Fruit fly (Drosophila melanogaster) whole organism, prepupa: ENCODE results near the gene CG9184.

Source experiments
- Blimp-1 ChIP-seq: fragments of 200-800 bp; sonication (Bioruptor generic); optimal IDR thresholded peaks from 3 replicates; lab custom pipeline; 2017; ENCODE audit warnings: missing biosample characterization, missing genetic modification characterization, mild to moderate bottlenecking, moderate library complexity, missing genetic modification reagents
- CG11294 ChIP-seq: fragments of 200-800 bp; sonication (Bioruptor generic); IDR thresholded peaks from 2 replicates; pipeline ENCODE4 v1.3.6; 2022; ENCODE audit warnings: missing biosample characterization, missing genetic modification characterization
- CG15336 ChIP-seq: fragments of 200-800 bp; sonication (Bioruptor generic); IDR thresholded peaks from 2 replicates; pipeline ENCODE4 v1.3.6; 2022; ENCODE audit warnings: missing biosample characterization, missing genetic modification characterization
- CG6276 ChIP-seq: fragments of 200-800 bp; sonication (Bioruptor generic); optimal IDR thresholded peaks from 2 replicates; lab custom pipeline; 2017; ENCODE audit warnings: missing biosample characterization, mild to moderate bottlenecking, missing genetic modification characterization
- CG7368 ChIP-seq: fragments of 200-800 bp; sonication (Bioruptor generic); optimal IDR thresholded peaks from 3 replicates; lab custom pipeline; 2016; ENCODE audit warnings: missing biosample characterization, missing genetic modification characterization
- CG9139 ChIP-seq: fragments of 200-800 bp; sonication (Bioruptor generic); optimal IDR thresholded peaks from 3 replicates; lab custom pipeline; 2017; ENCODE audit warnings: missing biosample characterization, mild to moderate bottlenecking, missing genetic modification characterization
- Eip93F ChIP-seq: fragments of 200-800 bp; sonication (Bioruptor generic); optimal IDR thresholded peaks from 2 replicates; lab custom pipeline; 2016; ENCODE audit warnings: missing biosample characterization, mild to moderate bottlenecking, missing genetic modification characterization
- Gug ChIP-seq: fragments of 200-800 bp; sonication (Bioruptor generic); IDR thresholded peaks from 2 replicates; pipeline ENCODE4 v1.3.6; 2022; ENCODE audit warnings: missing biosample characterization, missing genetic modification characterization
- Smox ChIP-seq: fragments of 200-800 bp; sonication (Bioruptor generic); optimal IDR thresholded peaks from 3 replicates; lab custom pipeline; 2016; ENCODE audit warnings: missing biosample characterization, missing genetic modification characterization
- Sox102F ChIP-seq: fragments of 200-800 bp; sonication (Bioruptor generic); optimal IDR thresholded peaks from 2 replicates; lab custom pipeline; 2016; ENCODE audit warnings: missing biosample characterization, mild to moderate bottlenecking, missing genetic modification characterization
- Sox14 ChIP-seq: fragments of 200-800 bp; sonication (Bioruptor generic); optimal IDR thresholded peaks from 3 replicates; lab custom pipeline; 2016; ENCODE audit warnings: missing biosample characterization, missing genetic modification characterization
- acj6 ChIP-seq: fragments of 200-800 bp; sonication (Bioruptor generic); optimal IDR thresholded peaks from 3 replicates; lab custom pipeline; 2016; ENCODE audit warnings: missing biosample characterization, missing genetic modification characterization
- fd85E ChIP-seq: fragments of 200-800 bp; sonication (Bioruptor generic); optimal IDR thresholded peaks from 3 replicates; lab custom pipeline; 2016; ENCODE audit warnings: missing biosample characterization, missing genetic modification characterization
- vri ChIP-seq: fragments of 200-800 bp; sonication (Bioruptor generic); optimal IDR thresholded peaks from 3 replicates; lab custom pipeline; 2016; ENCODE audit warnings: missing biosample characterization, mild to moderate bottlenecking, missing genetic modification characterization

- TF ChIP-seq vri (GFP tag; lab: Kevin White, UChicago) (no peak), CG15336 (GFP tag; lab: Robert Waterston, UW) (peak; percentile 62), Sox14 (GFP tag; lab: Kevin White, UChicago) (peak; percentile 45), CG6276 (GFP tag; lab: Kevin White, UChicago) (no peak), Sox102F (GFP tag; lab: Kevin White, UChicago) (peak; percentile 7), CG7368 (no peak), Smox (peak; percentile 4), Blimp-1 (GFP tag; lab: Kevin White, UChicago) (no peak), acj6 (GFP tag; lab: Kevin White, UChicago) (peak; percentile 56), Eip93F (GFP tag; lab: Kevin White, UChicago) (no peak), CG9139 (no peak), CG11294 (GFP tag; lab: Robert Waterston, UW) (no peak), Gug (GFP tag; lab: Robert Waterston, UW) (no peak), fd85E (no peak)
Observed at dm6 chr3L:1279685-1280084, 42.9 kb downstream of the CG9184 start.
